Worm (Caenorhabditis elegans): Measurements from ENCODE around the gene ZC239.6.

- TF ChIP-seq nhr-76 (tag; optimal IDR thresholded peaks at IDR 0.05) (no peak), drap-1 (GFP tag; optimal IDR thresholded peaks at IDR 0.05) (no peak), ceh-83 (GFP tag; optimal IDR thresholded peaks at IDR 0.05) (no peak), unc-39 (tag; optimal IDR thresholded peaks at IDR 0.05) (no peak), snpc-4 (tag; optimal IDR thresholded peaks at IDR 0.05) (no peak), ztf-11 (tag; optimal IDR thresholded peaks at IDR 0.05) (no peak), elt-3 (tag; optimal IDR thresholded peaks at IDR 0.05) (no peak), tbx-8 (GFP tag; optimal IDR thresholded peaks at IDR 0.05) (no peak), ham-2 (GFP tag; optimal IDR thresholded peaks at IDR 0.05) (no peak)
These were observed 4.5 kb downstream of the ZC239.6 start, which contains the start of gene ZC239.4 for ce11 chrII:3213898-3214297.

Measured in whole organism, mixed stage, embryonic.